Worm (Caenorhabditis elegans): ENCODE results near the gene gcy-19.

DNA sequence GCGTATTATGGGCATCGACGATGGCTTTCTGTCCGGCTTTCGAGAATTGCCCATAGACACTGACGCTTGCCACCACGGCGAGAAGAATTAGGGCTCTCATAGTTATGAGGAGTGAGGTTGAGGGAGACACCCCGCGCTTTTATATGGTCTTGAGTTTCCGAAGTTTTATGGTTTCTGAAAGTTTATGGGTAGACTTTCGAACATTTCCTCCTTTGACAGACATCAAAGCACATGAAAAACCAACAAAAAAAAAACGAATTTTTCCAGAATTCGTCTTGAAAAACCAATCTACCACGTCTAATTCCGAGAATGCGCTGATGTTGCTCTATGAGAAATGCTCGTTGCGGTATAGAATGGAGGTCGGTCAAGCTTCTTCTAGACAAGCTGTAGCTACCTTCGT lies 25.4 kb upstream of the gcy-19 start, which contains the start of gene scl-15:
- TF ChIP-seq lin-39 (tag; optimal IDR thresholded peaks at IDR 0.05) (no peak), skn-1 (tag; optimal IDR thresholded peaks at IDR 0.05) (no peak), ama-1 (optimal IDR thresholded peaks at IDR 0.05) (no peak), ceh-8 (GFP tag; optimal IDR thresholded peaks at IDR 0.05) (no peak), ceh-90 (tag; optimal IDR thresholded peaks at IDR 0.05) (no peak), pag-3 (tag; optimal IDR thresholded peaks at IDR 0.05; ENCODE audit: borderline replicate concordance, insufficient read depth) (no peak), elt-3 (tag; optimal IDR thresholded peaks at IDR 0.05) (no peak), unc-62 (GFP tag; optimal IDR thresholded peaks at IDR 0.05) (no peak), C16A3.4 (tag; optimal IDR thresholded peaks at IDR 0.05) (no peak), irx-1 (tag; optimal IDR thresholded peaks at IDR 0.05) (no peak), nhr-28 (tag; optimal IDR thresholded peaks at IDR 0.05) (no peak)
